Worm (Caenorhabditis elegans) whole organism, young adult: ENCODE data around the gene clc-20.

ENCODE experiments used
- B0261.1 ChIP-seq: sonication (generic microtip); optimal IDR thresholded peaks from 2 replicates; lab custom pipeline; 2016; ENCODE audit warnings: mild to moderate bottlenecking, missing genetic modification characterization, moderate library complexity, missing compliant biosample characterization
- B0336.3 ChIP-seq: fragments of 200-800 bp; sonication (Bioruptor generic); IDR thresholded peaks from 2 replicates; pipeline ENCODE4 v1.3.6; 2022; ENCODE audit warnings: missing genetic modification characterization, missing compliant biosample characterization
- F10E7.11 ChIP-seq: sonication (generic microtip); optimal IDR thresholded peaks from 2 replicates; lab custom pipeline; 2017; ENCODE audit warnings: mild to moderate bottlenecking, missing genetic modification characterization, moderate library complexity, missing compliant biosample characterization
- F49E8.2 ChIP-seq: sonication (generic microtip); optimal IDR thresholded peaks from 3 replicates; lab custom pipeline; 2017; ENCODE audit warnings: missing genetic modification characterization, mild to moderate bottlenecking, missing compliant biosample characterization, antibody characterized with exemption, moderate library complexity; ENCODE audit not compliant: insufficient read depth
- K11D2.4 ChIP-seq: fragments of 200-800 bp; sonication (Bioruptor generic); IDR thresholded peaks from 2 replicates; pipeline ENCODE4 v1.3.6; 2022; ENCODE audit warnings: missing genetic modification reagents, missing genetic modification characterization, missing compliant biosample characterization
- Y53G8AR.9 ChIP-seq: fragments of 200-800 bp; sonication (Bioruptor generic); conservative IDR thresholded peaks from 2 replicates; pipeline ENCODE4 v1.3.6; 2022; ENCODE audit warnings: missing genetic modification reagents, missing genetic modification characterization, missing compliant biosample characterization
- Y79H2A.3 ChIP-seq: fragments of 200-800 bp; sonication (Bioruptor generic); conservative IDR thresholded peaks from 2 replicates; pipeline ENCODE4 v1.3.6; 2022; ENCODE audit warnings: missing genetic modification reagents, missing genetic modification characterization, missing compliant biosample characterization
- aptf-2 ChIP-seq: fragments of 200-800 bp; sonication (Bioruptor generic); conservative IDR thresholded peaks from 2 replicates; pipeline ENCODE4 v1.3.6; 2022; ENCODE audit warnings: missing genetic modification reagents, missing genetic modification characterization, missing compliant biosample characterization
- attf-5 ChIP-seq: fragments of 200-800 bp; sonication (Bioruptor generic); optimal IDR thresholded peaks from 2 replicates; lab custom pipeline; 2018; ENCODE audit warnings: mild to moderate bottlenecking, missing genetic modification characterization, missing compliant biosample characterization
- bed-1 ChIP-seq: fragments of 200-800 bp; sonication (Bioruptor generic); IDR thresholded peaks from 2 replicates; pipeline ENCODE4 v1.3.6; 2022; ENCODE audit warnings: missing genetic modification reagents, missing genetic modification characterization, missing compliant biosample characterization
- ccch-3 ChIP-seq: fragments of 200-800 bp; sonication (Bioruptor generic); optimal IDR thresholded peaks from 2 replicates; lab custom pipeline; 2018; ENCODE audit warnings: mild to moderate bottlenecking, missing genetic modification characterization, missing compliant biosample characterization
- ceh-100 ChIP-seq: fragments of 200-800 bp; sonication (Bioruptor generic); IDR thresholded peaks from 2 replicates; pipeline ENCODE4 v1.3.6; 2022; ENCODE audit warnings: missing genetic modification reagents, missing genetic modification characterization, missing compliant biosample characterization
- ceh-40 ChIP-seq: fragments of 200-800 bp; sonication (Bioruptor generic); IDR thresholded peaks from 2 replicates; pipeline ENCODE4 v1.3.6; 2022; ENCODE audit warnings: missing genetic modification characterization, missing compliant biosample characterization
- ceh-91 ChIP-seq: fragments of 200-800 bp; sonication (Bioruptor generic); IDR thresholded peaks from 2 replicates; pipeline ENCODE4 v1.3.6; 2022; ENCODE audit warnings: missing genetic modification reagents, missing genetic modification characterization, missing compliant biosample characterization
- dox-1 ChIP-seq: fragments of 200-800 bp; sonication (Bioruptor generic); IDR thresholded peaks from 2 replicates; pipeline ENCODE4 v1.3.6; 2022; ENCODE audit warnings: missing genetic modification reagents, missing genetic modification characterization, missing compliant biosample characterization
- dpl-1 ChIP-seq: fragments of 150-350 bp; optimal IDR thresholded peaks from 2 replicates; lab custom pipeline; 2014; ENCODE audit warnings: missing biosample characterization, missing genetic modification reagents, missing genetic modification characterization
- egl-44 ChIP-seq: fragments of 200-800 bp; sonication (Bioruptor generic); IDR thresholded peaks from 2 replicates; pipeline ENCODE4 v1.3.6; 2022; ENCODE audit warnings: missing genetic modification reagents, missing genetic modification characterization, missing compliant biosample characterization
- ekl-4 ChIP-seq: fragments of 200-800 bp; sonication (Bioruptor generic); IDR thresholded peaks from 2 replicates; pipeline ENCODE4 v1.3.6; 2022; ENCODE audit warnings: missing genetic modification reagents, missing genetic modification characterization, missing compliant biosample characterization
- him-1 ChIP-seq: sonication (generic microtip); optimal IDR thresholded peaks from 2 replicates; lab custom pipeline; 2016; ENCODE audit warnings: missing genotype, missing genetic modification reagents, missing genetic modification characterization, missing compliant biosample characterization
- hlh-26 ChIP-seq: fragments of 200-800 bp; sonication (Bioruptor generic); conservative IDR thresholded peaks from 2 replicates; pipeline ENCODE4 v1.3.6; 2022; ENCODE audit warnings: missing genetic modification reagents, missing genetic modification characterization, missing compliant biosample characterization
- hsf-1 ChIP-seq: fragments of 200-800 bp; sonication (Bioruptor generic); IDR thresholded peaks from 2 replicates; pipeline ENCODE4 v1.3.6; 2022; ENCODE audit warnings: missing genetic modification reagents, missing genetic modification characterization, missing compliant biosample characterization
- lag-1 ChIP-seq: fragments of 200-800 bp; sonication (Bioruptor generic); IDR thresholded peaks from 2 replicates; pipeline ENCODE4 v1.3.6; 2022; ENCODE audit warnings: missing genetic modification reagents, missing genetic modification characterization, missing compliant biosample characterization
- let-607 ChIP-seq, 2 experiments: fragments of 200-800 bp in 1 of 2; sonication (Bioruptor generic) in 1 of 2; sonication (generic microtip) in 1 of 2; optimal IDR thresholded peaks; 2 replicates each; lab custom pipeline; 2016 to 2018; ENCODE audit warnings: mild to moderate bottlenecking in 2 of 2, missing compliant biosample characterization in 2 of 2, missing genetic modification characterization in 2 of 2, moderate library complexity in 2 of 2, missing genotype in 1 of 2
- lin-26 ChIP-seq: fragments of 200-800 bp; sonication (Bioruptor generic); IDR thresholded peaks from 2 replicates; pipeline ENCODE4 v1.3.6; 2022; ENCODE audit warnings: missing genetic modification reagents, missing genetic modification characterization, missing compliant biosample characterization
- lsl-1 ChIP-seq: fragments of 200-800 bp; sonication (Bioruptor generic); optimal IDR thresholded peaks from 2 replicates; lab custom pipeline; 2018; ENCODE audit warnings: mild to moderate bottlenecking, missing genetic modification characterization, moderate library complexity, missing compliant biosample characterization
- madf-6 ChIP-seq: fragments of 200-800 bp; sonication (Bioruptor generic); IDR thresholded peaks from 2 replicates; pipeline ENCODE4 v1.3.6; 2022; ENCODE audit warnings: missing genetic modification reagents, missing genetic modification characterization, missing compliant biosample characterization
- madf-8 ChIP-seq: fragments of 200-800 bp; sonication (Bioruptor generic); conservative IDR thresholded peaks from 2 replicates; pipeline ENCODE4 v1.3.6; 2022; ENCODE audit warnings: missing genetic modification reagents, missing genetic modification characterization, missing compliant biosample characterization
- mcd-1 ChIP-seq: fragments of 200-800 bp; sonication (Bioruptor generic); IDR thresholded peaks from 2 replicates; pipeline ENCODE4 v1.3.6; 2022; ENCODE audit warnings: missing genetic modification reagents, missing genetic modification characterization, missing compliant biosample characterization
- mel-28 ChIP-seq: sonication (generic microtip); optimal IDR thresholded peaks from 2 replicates; lab custom pipeline; 2016; ENCODE audit warnings: borderline replicate concordance, mild to moderate bottlenecking, missing genetic modification characterization, missing compliant biosample characterization
- nhr-80 ChIP-seq: sonication (generic microtip); optimal IDR thresholded peaks from 2 replicates; lab custom pipeline; 2016; ENCODE audit warnings: missing genetic modification characterization, missing compliant biosample characterization
- snpc-3.4 ChIP-seq: sonication (generic microtip); optimal IDR thresholded peaks from 2 replicates; lab custom pipeline; 2017; ENCODE audit warnings: missing genetic modification characterization, mild to moderate bottlenecking, missing compliant biosample characterization, antibody characterized with exemption, moderate library complexity, missing genotype, missing genetic modification reagents
- tlf-1 ChIP-seq: fragments of 200-800 bp; sonication (Bioruptor generic); optimal IDR thresholded peaks from 2 replicates; lab custom pipeline; 2018; ENCODE audit warnings: mild to moderate bottlenecking, missing genetic modification characterization, missing compliant biosample characterization
- ztf-28 ChIP-seq: fragments of 200-800 bp; sonication (Bioruptor generic); IDR thresholded peaks from 2 replicates; pipeline ENCODE4 v1.3.6; 2022; ENCODE audit warnings: missing genetic modification reagents, missing genetic modification characterization, missing compliant biosample characterization
- ztf-3 ChIP-seq: fragments of 200-800 bp; sonication (Bioruptor generic); optimal IDR thresholded peaks from 2 replicates; lab custom pipeline; 2018; ENCODE audit warnings: mild to moderate bottlenecking, missing genetic modification characterization, missing compliant biosample characterization

Gene clc-20

DNA sequence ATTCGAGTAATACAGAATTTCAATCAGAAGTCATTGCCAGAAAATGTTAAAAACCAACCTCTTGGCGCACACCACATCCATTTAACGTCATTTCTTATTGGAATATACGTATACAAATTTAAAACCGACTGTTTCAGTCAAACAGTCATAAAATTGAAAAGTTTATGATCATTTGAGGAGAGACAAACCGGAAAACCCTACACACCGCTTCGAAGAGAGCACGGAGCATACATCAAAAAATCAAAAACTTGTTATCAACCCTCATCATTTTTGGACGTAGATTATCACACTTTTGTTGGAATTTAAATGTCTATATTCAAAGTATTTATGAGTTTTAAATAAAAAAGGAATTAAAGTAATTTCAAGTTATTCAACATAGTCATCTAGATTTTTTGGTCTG, 18.6 kb downstream of the clc-20 start, which contains the start of gene T24C4.10:
Gene T24C4.10, minus strand, starts transcription at position 230 of the 400 bp plus-strand sequence.
- TF ChIP-seq snpc-3.4 (peak; percentile 27), nhr-80 (tag; lab: Kevin White, UChicago) (peak; percentile 76), attf-5 (no peak)
- TF ChIP-seq, all 124 proteins: peak for 2

DNA sequence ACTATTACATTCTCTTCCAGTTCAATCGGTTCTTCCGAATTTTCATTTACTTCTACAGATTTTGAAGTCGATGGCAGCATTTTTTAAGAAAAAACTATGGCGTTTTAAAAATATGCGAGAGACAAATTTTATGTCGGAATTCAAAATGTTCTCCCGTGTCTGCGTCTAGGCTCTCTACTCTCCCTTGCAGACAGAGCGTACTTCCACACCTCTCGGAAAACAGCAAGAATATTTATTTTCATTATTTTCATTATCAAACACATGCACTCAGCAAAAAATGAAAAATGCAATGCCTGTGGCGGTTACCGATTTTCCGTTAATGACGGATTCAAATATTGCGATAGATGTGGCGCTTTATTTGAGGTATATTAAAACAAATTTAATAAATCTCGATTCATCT, 23.1 kb downstream of the clc-20 start, which contains the start of the genes ztf-18 and F23H11.2:
Gene ztf-18, minus strand, starts transcription at position 188 of the 400 bp plus-strand sequence.
Gene F23H11.2, plus strand, starts transcription at position 223 of the 400 bp plus-strand sequence.
- TF ChIP-seq egl-44 (no peak), mel-28 (tag; lab: Kevin White, UChicago) (no peak), lin-26 (no peak)
- TF ChIP-seq, all 124 proteins: peak for 0

DNA sequence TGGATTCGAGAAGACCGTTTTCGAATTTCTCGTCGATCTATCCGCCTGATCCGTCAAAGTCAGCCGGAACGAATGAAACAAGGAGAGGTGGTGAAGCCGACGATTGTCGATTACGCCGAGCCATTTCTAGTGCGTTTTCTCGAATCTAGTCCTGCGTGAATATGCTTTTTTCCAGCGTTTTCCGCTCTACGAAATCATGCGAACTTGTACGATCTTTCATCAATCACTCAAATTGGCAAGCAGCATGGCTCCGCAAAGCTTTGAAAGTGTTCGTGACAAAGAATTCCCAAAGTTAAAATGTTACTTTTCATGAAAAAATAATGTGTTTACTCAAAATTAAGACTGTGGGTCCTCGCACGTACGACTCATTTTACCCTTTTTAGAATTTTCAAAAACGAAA, 24.5 kb downstream of the clc-20 start:
- TF ChIP-seq lag-1 (0 out of 2 replicates have a peak, but pooled peaks have one; percentile 40), bed-1 (GFP tag; lab: Robert Waterston, UW) (no peak), K11D2.4 (GFP tag; lab: Robert Waterston, UW) (no peak)
- TF ChIP-seq, all 124 proteins: peak for 1

DNA sequence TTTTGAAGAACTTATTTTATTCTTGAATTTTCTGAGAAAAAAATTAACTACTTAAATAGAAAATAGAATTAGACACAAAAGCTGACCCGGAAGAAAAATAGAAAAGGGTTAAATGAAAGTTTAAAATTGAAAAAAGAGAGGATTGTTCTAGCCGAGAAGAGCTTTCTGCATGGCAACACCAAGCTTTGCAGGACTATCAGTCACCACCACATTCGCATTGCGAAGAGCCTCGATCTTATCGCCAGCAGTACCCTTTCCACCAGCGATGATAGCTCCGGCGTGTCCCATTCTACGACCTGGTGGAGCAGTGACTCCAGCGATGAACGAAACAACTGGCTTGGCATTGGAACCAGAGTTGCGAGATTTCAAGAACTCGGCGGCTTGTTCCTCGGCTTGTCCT, 27.8 kb downstream of the clc-20 start:
- TF ChIP-seq F10E7.11 (tag; lab: Kevin White, UChicago) (peak; percentile 20), Y53G8AR.9 (GFP tag; lab: Robert Waterston, UW) (0 out of 2 replicates have a peak, but pooled peaks have one; percentile 62), ccch-3 (GFP tag; lab: Kevin White, UChicago) (no peak), ekl-4 (GFP tag; lab: Robert Waterston, UW) (peak; percentile 57; the same call in 1 of the 2 replicates), hlh-26 (GFP tag; lab: Robert Waterston, UW) (no peak), madf-6 (GFP tag; lab: Robert Waterston, UW) (peak; percentile 30; the same call in 1 of the 2 replicates), ztf-3 (GFP tag; lab: Kevin White, UChicago) (no peak), ceh-100 (GFP tag; lab: Robert Waterston, UW) (peak; percentile 44; the same call in 1 of the 2 replicates), mel-28 (tag; lab: Kevin White, UChicago) (no peak), aptf-2 (GFP tag; lab: Robert Waterston, UW) (no peak), let-607 (tag; optimal IDR thresholded peaks at IDR 0.05; lab: Kevin White, UChicago) (no peak), mcd-1 (GFP tag; lab: Robert Waterston, UW) (0 out of 2 replicates have a peak, but pooled peaks have one; percentile 36), Y79H2A.3 (GFP tag; lab: Robert Waterston, UW) (0 out of 2 replicates have a peak, but pooled peaks have one; percentile 49), lsl-1 (GFP tag; lab: Kevin White, UChicago) (no peak), tlf-1 (GFP tag; lab: Kevin White, UChicago) (no peak), B0336.3 (GFP tag; lab: Robert Waterston, UW) (peak; percentile 46; the same call in 1 of the 2 replicates), ceh-91 (GFP tag; lab: Robert Waterston, UW) (0 out of 2 replicates have a peak, but pooled peaks have one; percentile 9), F49E8.2 (no peak), hsf-1 (GFP tag; lab: Robert Waterston, UW) (peak; percentile 45; the same call in 1 of the 2 replicates), B0261.1 (no peak), ceh-40 (GFP tag; lab: Robert Waterston, UW) (no peak), him-1 (tag; lab: Kevin White, UChicago) (peak; percentile 39), dox-1 (GFP tag; lab: Robert Waterston, UW) (0 out of 2 replicates have a peak, but pooled peaks have one; percentile 27), dpl-1 (no peak), ztf-28 (GFP tag; lab: Robert Waterston, UW) (0 out of 2 replicates have a peak, but pooled peaks have one; percentile 57), madf-8 (GFP tag; lab: Robert Waterston, UW) (no peak)
